Worm (Caenorhabditis elegans): ENCODE results near the gene C03B8.3.

ce11 chrIII:7718318-7718717, 6.2 kb downstream of the C03B8.3 start:
- TF ChIP-seq fkh-10 (GFP tag; optimal IDR thresholded peaks at IDR 0.05) = no peak
- TF ChIP-seq ref-2 (tag; optimal IDR thresholded peaks at IDR 0.05) = no peak
- no peak for TF ChIP-seq C38D4.7 (GFP tag; optimal IDR thresholded peaks at IDR 0.05)
- TF ChIP-seq ceh-6 (GFP tag; optimal IDR thresholded peaks at IDR 0.05) = no peak
- TF ChIP-seq tbx-2 (tag; optimal IDR thresholded peaks at IDR 0.05) = no peak
- TF ChIP-seq pat-9 (tag; optimal IDR thresholded peaks at IDR 0.05) = no peak
- no peak for TF ChIP-seq elt-2 (tag; optimal IDR thresholded peaks at IDR 0.05)
- no peak for TF ChIP-seq lim-6 (tag; optimal IDR thresholded peaks at IDR 0.05)
